Worm (Caenorhabditis elegans) whole organism, L4/young adult: ENCODE measurements around the gene lsd-1.

ENCODE experiments used
- W03F9.2 ChIP-seq: fragments of 150-350 bp; optimal IDR thresholded peaks from 2 replicates; lab custom pipeline; 2014; ENCODE audit warnings: missing biosample characterization, missing genetic modification characterization
- dao-5 ChIP-seq: sonication (generic microtip); optimal IDR thresholded peaks from 2 replicates; lab custom pipeline; 2016; ENCODE audit warnings: missing genotype, missing genetic modification characterization, moderate library complexity, missing compliant biosample characterization
- him-1 ChIP-seq: sonication (generic microtip); optimal IDR thresholded peaks from 2 replicates; lab custom pipeline; 2016; ENCODE audit warnings: missing genotype, missing genetic modification reagents, missing genetic modification characterization, missing compliant biosample characterization

DNA sequence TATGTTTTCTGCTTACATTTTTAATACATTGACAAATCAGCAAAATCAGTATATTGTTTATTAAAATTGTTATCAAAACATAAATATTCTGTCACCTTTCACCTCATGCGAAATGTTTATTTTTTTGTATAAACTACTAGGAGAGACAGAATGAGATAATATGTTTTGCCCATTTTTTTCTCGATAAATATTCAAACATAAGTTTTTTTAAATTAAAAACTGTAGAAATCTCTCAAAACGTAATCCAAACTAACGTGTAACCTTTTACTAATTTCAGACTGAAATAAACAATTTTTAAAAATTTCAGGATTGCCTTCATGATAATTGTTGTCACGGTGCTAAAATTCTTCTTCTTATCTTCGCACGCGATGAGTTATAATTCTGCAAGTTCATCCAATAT is 8.6 kb downstream of the lsd-1 start, which contains the start of gene T08D10.5:
- TF ChIP-seq him-1 (no peak), dao-5 (no peak), W03F9.2 (tag; lab: Kevin White, UChicago) (no peak)
